Worm (Caenorhabditis elegans): ENCODE results near the gene F42D1.4.

ce11 chrX:14819495-14819894 is 12.5 kb downstream of the F42D1.4 start:
- TF ChIP-seq ama-1 (optimal IDR thresholded peaks at IDR 0.05) = no peak
- TF ChIP-seq scrt-1 (GFP tag; IDR thresholded peaks at IDR 0.05) = no peak
- TF ChIP-seq B0310.2 (tag; optimal IDR thresholded peaks at IDR 0.05) = no peak
- TF ChIP-seq flt-1 (GFP tag; IDR thresholded peaks at IDR 0.05) = no peak
- no peak for TF ChIP-seq hmbx-1 (tag; optimal IDR thresholded peaks at IDR 0.05)
- no peak for TF ChIP-seq pes-1 (GFP tag; IDR thresholded peaks at IDR 0.05)
- TF ChIP-seq hnd-1 (tag; optimal IDR thresholded peaks at IDR 0.05) = no peak
- no peak for TF ChIP-seq tbx-11 (GFP tag; IDR thresholded peaks at IDR 0.05)
- TF ChIP-seq ceh-13 (GFP tag; optimal IDR thresholded peaks at IDR 0.05) = no peak
- no peak for TF ChIP-seq aly-1 (tag; optimal IDR thresholded peaks at IDR 0.05)
- no peak for TF ChIP-seq tbx-37 (GFP tag; conservative IDR thresholded peaks at IDR 0.05)
- TF ChIP-seq hmg-4 (GFP tag; optimal IDR thresholded peaks at IDR 0.05) = no peak
- TF ChIP-seq sea-1 (GFP tag; conservative IDR thresholded peaks at IDR 0.05) = no peak
